Worm (Caenorhabditis elegans) whole organism, L3 larva: ENCODE data around the gene pek-1.

Source experiments
- R02D3.7 ChIP-seq: fragments of 150-350 bp; optimal IDR thresholded peaks from 2 replicates; lab custom pipeline; 2014; ENCODE audit warnings: missing biosample characterization, missing genetic modification characterization
- ZK546.5 ChIP-seq: sonication (generic microtip); optimal IDR thresholded peaks from 2 replicates; lab custom pipeline; 2017; ENCODE audit warnings: missing biosample characterization, missing genetic modification characterization
- aly-2 ChIP-seq: fragments of 150-350 bp; optimal IDR thresholded peaks from 2 replicates; lab custom pipeline; 2014; ENCODE audit warnings: missing biosample characterization, missing genetic modification characterization
- ama-1 ChIP-seq: fragments of 150-350 bp; optimal IDR thresholded peaks from 2 replicates; lab custom pipeline; 2018
- ceh-16 ChIP-seq: sonication (generic microtip); optimal IDR thresholded peaks from 2 replicates; lab custom pipeline; 2017; ENCODE audit warnings: missing biosample characterization, missing genetic modification characterization
- ceh-28 ChIP-seq: fragments of 150-350 bp; optimal IDR thresholded peaks from 2 replicates; lab custom pipeline; 2014; ENCODE audit warnings: missing biosample characterization, missing genetic modification reagents, missing genetic modification characterization
- ceh-82 ChIP-seq: fragments of 150-350 bp; optimal IDR thresholded peaks from 2 replicates; lab custom pipeline; 2014; ENCODE audit warnings: missing biosample characterization, missing genetic modification characterization
- ceh-9 ChIP-seq: sonication (generic microtip); optimal IDR thresholded peaks from 2 replicates; lab custom pipeline; 2018; ENCODE audit warnings: missing biosample characterization, missing genetic modification characterization
- daf-12 ChIP-seq: fragments of 150-350 bp; optimal IDR thresholded peaks from 2 replicates; lab custom pipeline; 2014; ENCODE audit warnings: missing biosample characterization, missing genetic modification reagents, missing genetic modification characterization
- egl-27 ChIP-seq: sonication (generic microtip); optimal IDR thresholded peaks from 4 replicates; lab custom pipeline; 2017; ENCODE audit warnings: missing biosample characterization, missing genetic modification reagents, missing genetic modification characterization
- egl-5 ChIP-seq: fragments of 150-350 bp; optimal IDR thresholded peaks from 2 replicates; lab custom pipeline; 2017; ENCODE audit warnings: missing biosample characterization, missing genetic modification reagents, missing genetic modification characterization, inconsistent platforms
- elt-1 ChIP-seq: fragments of 150-350 bp; optimal IDR thresholded peaks from 2 replicates; lab custom pipeline; 2014; ENCODE audit warnings: missing biosample characterization, missing genetic modification characterization
- elt-2 ChIP-seq: sonication (generic microtip); optimal IDR thresholded peaks from 2 replicates; lab custom pipeline; 2016; ENCODE audit warnings: missing genetic modification reagents, mild to moderate bottlenecking, missing genetic modification characterization, missing compliant biosample characterization
- elt-3 ChIP-seq, 3 experiments: fragments of 150-350 bp in 1 of 3; sonication (generic microtip) in 2 of 3; optimal IDR thresholded peaks; 2 replicates in 2 of 3; 4 replicates in 1 of 3; lab custom pipeline; 2014 to 2017; ENCODE audit warnings: missing biosample characterization in 3 of 3, missing genetic modification characterization in 3 of 3
- eor-1 ChIP-seq, 2 experiments: fragments of 150-350 bp; optimal IDR thresholded peaks; 2 replicates each; lab custom pipeline; 2014 to 2018; ENCODE audit warnings: missing biosample characterization in 2 of 2, missing genetic modification characterization in 2 of 2
- fkh-10 ChIP-seq: sonication (generic microtip); optimal IDR thresholded peaks from 2 replicates; lab custom pipeline; 2017; ENCODE audit warnings: missing biosample characterization, missing genetic modification reagents, missing genetic modification characterization
- fkh-2 ChIP-seq: fragments of 150-350 bp; optimal IDR thresholded peaks from 2 replicates; lab custom pipeline; 2014; ENCODE audit warnings: missing biosample characterization, missing genetic modification reagents, missing genetic modification characterization
- fos-1 ChIP-seq: fragments of 150-350 bp; optimal IDR thresholded peaks from 2 replicates; lab custom pipeline; 2014; ENCODE audit warnings: missing biosample characterization, missing genetic modification characterization
- hmg-11 ChIP-seq: sonication (generic microtip); optimal IDR thresholded peaks from 2 replicates; lab custom pipeline; 2016; ENCODE audit warnings: missing genetic modification characterization, missing compliant biosample characterization
- jun-1 ChIP-seq: fragments of 150-350 bp; optimal IDR thresholded peaks from 2 replicates; lab custom pipeline; 2014; ENCODE audit warnings: missing biosample characterization, missing genetic modification reagents, missing genetic modification characterization
- lin-15B ChIP-seq: fragments of 150-350 bp; optimal IDR thresholded peaks from 2 replicates; lab custom pipeline; 2014; ENCODE audit warnings: missing biosample characterization, missing genetic modification characterization
- lin-39 ChIP-seq: fragments of 150-350 bp; optimal IDR thresholded peaks from 2 replicates; lab custom pipeline; 2018; ENCODE audit warnings: missing biosample characterization, missing genetic modification reagents, missing genetic modification characterization
- lsy-12 ChIP-seq: sonication (generic microtip); optimal IDR thresholded peaks from 2 replicates; lab custom pipeline; 2016; ENCODE audit warnings: mild to moderate bottlenecking, missing genetic modification characterization, missing compliant biosample characterization
- mdl-1 ChIP-seq: fragments of 150-350 bp; optimal IDR thresholded peaks from 2 replicates; lab custom pipeline; 2014; ENCODE audit warnings: missing biosample characterization, missing genetic modification characterization
- mml-1 ChIP-seq: fragments of 150-350 bp; sonication (generic microtip); optimal IDR thresholded peaks from 3 replicates; lab custom pipeline; 2014; ENCODE audit warnings: missing biosample characterization, missing genetic modification characterization
- nfya-1 ChIP-seq: sonication (generic microtip); optimal IDR thresholded peaks from 2 replicates; lab custom pipeline; 2017; ENCODE audit warnings: missing genetic modification characterization, mild to moderate bottlenecking, missing compliant biosample characterization, antibody characterized with exemption, moderate library complexity; ENCODE audit not compliant: insufficient read depth
- nhr-11 ChIP-seq: fragments of 150-350 bp; optimal IDR thresholded peaks from 2 replicates; lab custom pipeline; 2014; ENCODE audit warnings: missing biosample characterization, missing genetic modification characterization
- nhr-12 ChIP-seq: fragments of 150-350 bp; optimal IDR thresholded peaks from 2 replicates; lab custom pipeline; 2014; ENCODE audit warnings: missing biosample characterization, missing genetic modification characterization
- nhr-23 ChIP-seq: fragments of 150-350 bp; optimal IDR thresholded peaks from 2 replicates; lab custom pipeline; 2014; ENCODE audit warnings: missing biosample characterization, missing genetic modification reagents, missing genetic modification characterization
- nhr-237 ChIP-seq: fragments of 150-350 bp; optimal IDR thresholded peaks from 2 replicates; lab custom pipeline; 2014; ENCODE audit warnings: missing biosample characterization, missing genetic modification characterization
- nhr-25 ChIP-seq: sonication (generic microtip); optimal IDR thresholded peaks from 2 replicates; lab custom pipeline; 2017; ENCODE audit warnings: missing biosample characterization, missing genetic modification characterization
- nhr-28 ChIP-seq: fragments of 150-350 bp; optimal IDR thresholded peaks from 2 replicates; lab custom pipeline; 2014; ENCODE audit warnings: missing biosample characterization, missing genetic modification characterization
- nhr-43 ChIP-seq: sonication (generic microtip); optimal IDR thresholded peaks from 2 replicates; lab custom pipeline; 2016; ENCODE audit warnings: mild to moderate bottlenecking, missing genetic modification characterization, missing compliant biosample characterization; ENCODE audit not compliant: poor library complexity, severe bottlenecking
- nhr-67 ChIP-seq: fragments of 150-350 bp; optimal IDR thresholded peaks from 2 replicates; lab custom pipeline; 2014; ENCODE audit warnings: missing biosample characterization, missing genetic modification characterization
- nhr-76 ChIP-seq: fragments of 150-350 bp; sonication (generic microtip); optimal IDR thresholded peaks from 5 replicates; lab custom pipeline; 2014; ENCODE audit warnings: missing biosample characterization, missing genetic modification characterization
- nhr-77 ChIP-seq: fragments of 150-350 bp; optimal IDR thresholded peaks from 2 replicates; lab custom pipeline; 2014; ENCODE audit warnings: missing biosample characterization, missing genetic modification characterization
- pha-4 ChIP-seq: fragments of 150-350 bp; optimal IDR thresholded peaks from 2 replicates; lab custom pipeline; 2014; ENCODE audit warnings: missing biosample characterization, missing genetic modification reagents, missing genetic modification characterization
- pqm-1 ChIP-seq: fragments of 150-350 bp; optimal IDR thresholded peaks from 2 replicates; lab custom pipeline; 2017; ENCODE audit warnings: missing biosample characterization, missing genetic modification characterization, inconsistent platforms
- sea-2 ChIP-seq: fragments of 150-350 bp; sonication (generic microtip); optimal IDR thresholded peaks from 4 replicates; lab custom pipeline; 2014; ENCODE audit warnings: missing biosample characterization, missing genetic modification reagents, missing genetic modification characterization
- skn-1 ChIP-seq: fragments of 150-350 bp; optimal IDR thresholded peaks from 2 replicates; lab custom pipeline; 2014; ENCODE audit warnings: missing biosample characterization, missing genetic modification characterization
- snpc-4 ChIP-seq: fragments of 150-350 bp; optimal IDR thresholded peaks from 2 replicates; lab custom pipeline; 2014; ENCODE audit warnings: missing biosample characterization, missing genetic modification characterization
- tbx-2 ChIP-seq: sonication (generic microtip); optimal IDR thresholded peaks from 2 replicates; lab custom pipeline; 2016; ENCODE audit warnings: mild to moderate bottlenecking, missing genetic modification characterization, missing compliant biosample characterization
- unc-39 ChIP-seq: sonication (generic microtip); optimal IDR thresholded peaks from 4 replicates; lab custom pipeline; 2017; ENCODE audit warnings: missing biosample characterization, missing genetic modification characterization
- unc-62 ChIP-seq: fragments of 150-350 bp; sonication (generic microtip); optimal IDR thresholded peaks from 4 replicates; lab custom pipeline; 2014; ENCODE audit warnings: missing biosample characterization, missing genetic modification reagents, missing genetic modification characterization
- zag-1 ChIP-seq: fragments of 150-350 bp; optimal IDR thresholded peaks from 2 replicates; lab custom pipeline; 2014; ENCODE audit warnings: missing biosample characterization, missing genetic modification characterization
- ztf-11 ChIP-seq: fragments of 150-350 bp; optimal IDR thresholded peaks from 2 replicates; lab custom pipeline; 2014; ENCODE audit warnings: missing biosample characterization, missing genetic modification characterization
- ztf-4 ChIP-seq: fragments of 150-350 bp; optimal IDR thresholded peaks from 2 replicates; lab custom pipeline; 2014; ENCODE audit warnings: missing biosample characterization, missing genetic modification characterization

The pek-1 gene

ce11 chrX:11414837-11415550, at the start of gene pek-1:
Gene pek-1 (minus strand): TSS chrX:11414887.
- TF ChIP-seq nhr-77 (no peak), mml-1 (no peak), nhr-23 (tag; lab: Kevin White, UChicago) (peak; percentile 63), sea-2 (no peak), nhr-12 (tag; lab: Kevin White, UChicago) (no peak), fkh-2 (tag; lab: Kevin White, UChicago) (no peak), ztf-11 (tag; lab: Kevin White, UChicago) (no peak), ztf-4 (tag; lab: Kevin White, UChicago) (no peak), nhr-28 (tag; lab: Kevin White, UChicago) (no peak), fos-1 (tag; lab: Kevin White, UChicago) (no peak), nfya-1 (tag; lab: Kevin White, UChicago) (peak; percentile 14), ceh-9 (tag; lab: Kevin White, UChicago) (no peak), elt-3 (tag; optimal IDR thresholded peaks at IDR 0.05; lab: Kevin White, UChicago) (no peak), daf-12 (tag; lab: Kevin White, UChicago) (no peak), pha-4 (peak; percentile 75), egl-5 (tag; lab: Kevin White, UChicago) (peak; percentile 52), unc-39 (tag; lab: Kevin White, UChicago) (no peak), nhr-237 (tag; lab: Kevin White, UChicago) (no peak), lin-39 (tag; lab: Kevin White, UChicago) (no peak), zag-1 (tag; lab: Kevin White, UChicago) (no peak), lin-15B (tag; lab: Kevin White, UChicago) (no peak), nhr-25 (tag; lab: Kevin White, UChicago) (peak; percentile 66), nhr-76 (no peak), ceh-28 (tag; lab: Kevin White, UChicago) (no peak), ama-1 (lab: Kevin White, UChicago) (no peak), ZK546.5 (no peak), pqm-1 (peak; percentile 11), hmg-11 (tag; lab: Kevin White, UChicago) (peak; percentile 25), skn-1 (tag; lab: Kevin White, UChicago) (peak; percentile 2), snpc-4 (no peak), jun-1 (peak; percentile 83), aly-2 (tag; lab: Kevin White, UChicago) (no peak), nhr-43 (tag; lab: Kevin White, UChicago) (peak; percentile 2), nhr-11 (tag; lab: Kevin White, UChicago) (no peak), lsy-12 (tag; lab: Kevin White, UChicago) (no peak), eor-1 (tag; optimal IDR thresholded peaks at IDR 0.05; lab: Kevin White, UChicago) (no peak), elt-1 (tag; lab: Kevin White, UChicago) (no peak), egl-27 (no peak), nhr-67 (tag; lab: Kevin White, UChicago) (no peak), R02D3.7 (tag; lab: Kevin White, UChicago) (no peak), mdl-1 (tag; lab: Kevin White, UChicago) (peak; percentile 20), ceh-16 (tag; lab: Kevin White, UChicago) (no peak), tbx-2 (tag; lab: Kevin White, UChicago) (no peak), ceh-82 (tag; lab: Kevin White, UChicago) (no peak), fkh-10 (no peak), unc-62 (no peak), elt-2 (tag; lab: Kevin White, UChicago) (peak; percentile 72)
